Fruit fly (Drosophila melanogaster) whole organism, wandering third instar larva: ENCODE measurements around the gene Rcc1.

Experiments used
- Hnf4 ChIP-seq: fragments of 200-800 bp; sonication (Bioruptor generic); optimal IDR thresholded peaks from 2 replicates; lab custom pipeline; 2016; ENCODE audit warnings: missing biosample characterization, mild to moderate bottlenecking, missing genetic modification characterization
- Jra ChIP-seq: sonication (Bioruptor generic); optimal IDR thresholded peaks from 2 replicates; lab custom pipeline; 2016; ENCODE audit warnings: missing biosample characterization, missing genetic modification characterization

dm6 chr3L:5891812-5892211 lies 40.8 kb downstream of the Rcc1 start:
- TF ChIP-seq Jra (GFP tag; lab: Kevin White, UChicago) (no peak), Hnf4 (GFP tag; lab: Kevin White, UChicago) (no peak)
